Worm (Caenorhabditis elegans) whole organism, L4 larva: ENCODE data around the gene dnsn-1.
"Not testable (repeated sequence)": the region's sequence is repeated elsewhere in the genome, so short reads cannot be mapped to it uniquely, and the experiment has no call there.

ENCODE experiments used
- D1046.2 ChIP-seq: fragments of 200-800 bp; sonication (Bioruptor generic); IDR thresholded peaks from 2 replicates; pipeline ENCODE4 v1.3.6; 2022; ENCODE audit warnings: missing genetic modification characterization, missing compliant biosample characterization
- F49E8.2 ChIP-seq: sonication (generic microtip); optimal IDR thresholded peaks from 2 replicates; lab custom pipeline; 2016; ENCODE audit warnings: missing compliant biosample characterization, mild to moderate bottlenecking, missing genetic modification characterization, borderline replicate concordance
- T20F7.1 ChIP-seq: fragments of 200-800 bp; sonication (Bioruptor generic); optimal IDR thresholded peaks from 2 replicates; lab custom pipeline; 2018; ENCODE audit warnings: mild to moderate bottlenecking, missing genetic modification characterization, missing compliant biosample characterization
- Y5F2A.4 ChIP-seq: fragments of 200-800 bp; sonication (Bioruptor generic); optimal IDR thresholded peaks from 2 replicates; lab custom pipeline; 2018; ENCODE audit warnings: mild to moderate bottlenecking, missing genetic modification characterization, missing compliant biosample characterization
- ZK337.2 ChIP-seq: fragments of 200-800 bp; sonication (Bioruptor generic); IDR thresholded peaks from 2 replicates; pipeline ENCODE4 v1.3.6; 2022; ENCODE audit warnings: missing genetic modification reagents, missing genetic modification characterization, missing compliant biosample characterization
- ZK546.5 ChIP-seq, 2 experiments: sonication (generic microtip); optimal IDR thresholded peaks; 2 replicates each; lab custom pipeline; 2017; ENCODE audit warnings: missing biosample characterization in 2 of 2, missing genetic modification characterization in 2 of 2
- aha-1 ChIP-seq: fragments of 150-350 bp; peaks from one replicate; lab custom pipeline; 2014; ENCODE audit warnings: missing biosample characterization, missing genetic modification characterization
- attf-4 ChIP-seq: sonication (generic microtip); optimal IDR thresholded peaks from 3 replicates; lab custom pipeline; 2017; ENCODE audit warnings: missing biosample characterization, missing genetic modification characterization
- ceh-32 ChIP-seq: sonication (generic microtip); optimal IDR thresholded peaks from 2 replicates; lab custom pipeline; 2016; ENCODE audit warnings: mild to moderate bottlenecking, missing genetic modification characterization, missing compliant biosample characterization; ENCODE audit not compliant: poor library complexity
- ces-1 ChIP-seq: fragments of 150-350 bp; sonication (generic microtip); optimal IDR thresholded peaks from 4 replicates; lab custom pipeline; 2014; ENCODE audit warnings: missing biosample characterization, missing genetic modification reagents, missing genetic modification characterization
- dmd-6 ChIP-seq: fragments of 200-800 bp; sonication (Bioruptor generic); IDR thresholded peaks from 2 replicates; pipeline ENCODE4 v1.3.6; 2022; ENCODE audit warnings: missing genetic modification reagents, missing genetic modification characterization, missing compliant biosample characterization
- duxl-1 ChIP-seq: sonication (generic microtip); optimal IDR thresholded peaks from 2 replicates; lab custom pipeline; 2016; ENCODE audit warnings: mild to moderate bottlenecking, missing genetic modification characterization, moderate library complexity, missing compliant biosample characterization; ENCODE audit not compliant: poor library complexity
- dve-1 ChIP-seq: sonication (generic microtip); optimal IDR thresholded peaks from 2 replicates; lab custom pipeline; 2017; ENCODE audit warnings: antibody characterized with exemption, mild to moderate bottlenecking, missing genetic modification characterization, missing compliant biosample characterization; ENCODE audit not compliant: insufficient read depth
- hmg-1.1 ChIP-seq: fragments of 200-800 bp; sonication (Bioruptor generic); IDR thresholded peaks from 2 replicates; pipeline ENCODE4 v1.3.6; 2022; ENCODE audit warnings: missing genetic modification reagents, missing genetic modification characterization, missing compliant biosample characterization
- jun-1 ChIP-seq: fragments of 150-350 bp; optimal IDR thresholded peaks from 2 replicates; lab custom pipeline; 2014; ENCODE audit warnings: missing biosample characterization, missing genetic modification reagents, missing genetic modification characterization
- lin-38 ChIP-seq: fragments of 200-800 bp; sonication (Bioruptor generic); IDR thresholded peaks from 2 replicates; pipeline ENCODE4 v1.3.6; 2022; ENCODE audit warnings: missing genetic modification reagents, missing genetic modification characterization, missing compliant biosample characterization
- lin-39 ChIP-seq: fragments of 150-350 bp; optimal IDR thresholded peaks from 2 replicates; lab custom pipeline; 2014; ENCODE audit warnings: missing biosample characterization, missing genetic modification reagents, missing genetic modification characterization
- madf-9 ChIP-seq: fragments of 200-800 bp; sonication (Bioruptor generic); conservative IDR thresholded peaks from 2 replicates; pipeline ENCODE4 v1.3.6; 2022; ENCODE audit warnings: missing genetic modification reagents, missing genetic modification characterization, missing compliant biosample characterization
- mep-1 ChIP-seq: fragments of 150-350 bp; sonication (generic microtip); optimal IDR thresholded peaks from 3 replicates; lab custom pipeline; 2014; ENCODE audit warnings: missing biosample characterization, missing genetic modification characterization
- mxl-2 ChIP-seq: fragments of 200-800 bp; sonication (Bioruptor generic); conservative IDR thresholded peaks from 2 replicates; pipeline ENCODE4 v1.3.6; 2022; ENCODE audit warnings: missing genetic modification reagents, missing genetic modification characterization, missing compliant biosample characterization
- nhr-102 ChIP-seq: sonication (generic microtip); optimal IDR thresholded peaks from 2 replicates; lab custom pipeline; 2016; ENCODE audit warnings: mild to moderate bottlenecking, missing genetic modification characterization, moderate library complexity, missing compliant biosample characterization
- nhr-48 ChIP-seq: sonication (generic microtip); optimal IDR thresholded peaks from 2 replicates; lab custom pipeline; 2016; ENCODE audit warnings: mild to moderate bottlenecking, missing genetic modification characterization, missing compliant biosample characterization
- nhr-77 ChIP-seq: fragments of 150-350 bp; optimal IDR thresholded peaks from 2 replicates; lab custom pipeline; 2014; ENCODE audit warnings: missing biosample characterization, missing genetic modification characterization
- pqm-1 ChIP-seq: sonication (generic microtip); optimal IDR thresholded peaks from 2 replicates; lab custom pipeline; 2017; ENCODE audit warnings: missing biosample characterization, missing genetic modification characterization
- set-16 ChIP-seq: fragments of 200-800 bp; sonication (Bioruptor generic); IDR thresholded peaks from 2 replicates; pipeline ENCODE4 v1.3.6; 2022; ENCODE audit warnings: missing genetic modification reagents, missing genetic modification characterization, missing compliant biosample characterization
- tra-1 ChIP-seq: fragments of 200-800 bp; sonication (Bioruptor generic); IDR thresholded peaks from 2 replicates; pipeline ENCODE4 v1.3.6; 2022; ENCODE audit warnings: missing genetic modification reagents, missing genetic modification characterization, missing compliant biosample characterization
- vab-7 ChIP-seq: fragments of 200-800 bp; sonication (Bioruptor generic); IDR thresholded peaks from 2 replicates; pipeline ENCODE4 v1.3.6; 2022; ENCODE audit warnings: missing genetic modification reagents, missing genetic modification characterization, missing compliant biosample characterization
- ztf-11 ChIP-seq: fragments of 150-350 bp; optimal IDR thresholded peaks from 2 replicates; lab custom pipeline; 2014; ENCODE audit warnings: missing biosample characterization, missing genetic modification characterization
- ztf-7 ChIP-seq: fragments of 150-350 bp; optimal IDR thresholded peaks from 2 replicates; lab custom pipeline; 2014; ENCODE audit warnings: missing biosample characterization, missing genetic modification characterization

dnsn-1 gene

ce11 chrII:454646-455045 lies 43.9 kb upstream of the dnsn-1 start, which contains the start of gene W10D9.1:
W10D9.1 (plus strand) TSS chrII:454946.
- not testable (repeated sequence) for TF ChIP-seq ztf-7 (tag; lab: Kevin White, UChicago); ceh-32; ZK337.2 (GFP tag; lab: Robert Waterston, UW)

- peak; percentile 86 for TF ChIP-seq set-16
These were observed 41.4 kb upstream of the dnsn-1 start for ce11 chrII:452159-452558.

- TF ChIP-seq madf-9 (GFP tag; lab: Robert Waterston, UW); T20F7.1 (GFP tag; lab: Kevin White, UChicago); tra-1: not testable (repeated sequence)
These were observed 30.4 kb upstream of the dnsn-1 start, which contains the start of gene C24H12.1 for ce11 chrII:441102-441501. C24H12.1 (plus strand) TSS chrII:441402.

ce11 chrII:437279-437678 lies 26.5 kb upstream of the dnsn-1 start:
- peak; percentile 21 for TF ChIP-seq aha-1 (tag; lab: Kevin White, UChicago)
- no peak for TF ChIP-seq ztf-11

- TF ChIP-seq lin-38 (GFP tag; lab: Robert Waterston, UW) (no peak), T20F7.1 (GFP tag; lab: Kevin White, UChicago) (no peak), jun-1 (no peak), vab-7 (no peak), duxl-1 (tag; lab: Kevin White, UChicago) (no peak), nhr-102 (tag; lab: Kevin White, UChicago) (no peak), nhr-48 (tag; lab: Kevin White, UChicago) (no peak), nhr-77 (no peak), Y5F2A.4 (no peak), mxl-2 (GFP tag; lab: Robert Waterston, UW) (no peak)
These were observed 12.4 kb upstream of the dnsn-1 start, which contains the start of gene C24H12.8 for ce11 chrII:423086-423485. C24H12.8 (minus strand) TSS chrII:423186.

ce11 chrII:418782-419181 lies 8.1 kb upstream of the dnsn-1 start, which contains the start of gene C24H12.6:
C24H12.6 (minus strand) TSS chrII:418882.
- TF ChIP-seq ZK337.2 (GFP tag; lab: Robert Waterston, UW) (no peak), ZK546.5 (tag; optimal IDR thresholded peaks at IDR 0.05; lab: Kevin White, UChicago) (no peak), F49E8.2 (tag; lab: Kevin White, UChicago) (no peak), dmd-6 (no peak), nhr-102 (tag; lab: Kevin White, UChicago) (no peak), lin-39 (tag; lab: Kevin White, UChicago) (no peak), hmg-1.1 (GFP tag; lab: Robert Waterston, UW) (no peak), ces-1 (GFP tag; lab: Kevin White, UChicago) (no peak), attf-4 (no peak)

ce11 chrII:416808-417207 lies 6.1 kb upstream of the dnsn-1 start:
- TF ChIP-seq D1046.2 (GFP tag; lab: Robert Waterston, UW) (0 out of 2 replicates have a peak, but pooled peaks have one; percentile 25), aha-1 (tag; lab: Kevin White, UChicago) (peak; percentile 15)

- TF ChIP-seq dve-1 (tag; lab: Kevin White, UChicago) (peak; percentile 28), pqm-1 (tag; lab: Kevin White, UChicago) (peak; percentile 84), mep-1 (tag; lab: Kevin White, UChicago) (no peak)
These were observed 8.3 kb downstream of the dnsn-1 start, which contains the start of gene clec-10 for ce11 chrII:402435-402834. clec-10 (plus strand) TSS chrII:402678.
